Fruit fly (Drosophila melanogaster) whole organism, wandering third instar larva: Measurements from ENCODE around the gene Syx4.
A peak's percentile ranks its signal among the peaks of the same experiment; 100 is the strongest.

ENCODE experiments used
- CrebA ChIP-seq: fragments of 200-800 bp; sonication (Bioruptor generic); optimal IDR thresholded peaks from 2 replicates; lab custom pipeline; 2016; ENCODE audit warnings: missing biosample characterization, mild to moderate bottlenecking, missing genetic modification characterization, borderline replicate concordance
- HLH106 ChIP-seq: fragments of 200-800 bp; optimal IDR thresholded peaks from 3 replicates; lab custom pipeline; 2019; ENCODE audit warnings: missing biosample characterization, mild to moderate bottlenecking, missing genetic modification characterization, moderate library complexity
- Jra ChIP-seq: sonication (Bioruptor generic); optimal IDR thresholded peaks from 2 replicates; lab custom pipeline; 2016; ENCODE audit warnings: missing biosample characterization, missing genetic modification characterization
- Mio ChIP-seq: sonication (Bioruptor generic); optimal IDR thresholded peaks from 2 replicates; lab custom pipeline; 2016; ENCODE audit warnings: missing biosample characterization, missing genetic modification characterization
- Myc ChIP-seq: fragments of >200 bp; optimal IDR thresholded peaks from 2 replicates; lab custom pipeline; 2017
- OdsH ChIP-seq: fragments of 200-800 bp; sonication (Bioruptor generic); optimal IDR thresholded peaks from 2 replicates; lab custom pipeline; 2016; ENCODE audit warnings: missing biosample characterization, mild to moderate bottlenecking, missing genetic modification characterization
- brk ChIP-seq: fragments of 200-800 bp; sonication (Bioruptor generic); optimal IDR thresholded peaks from 2 replicates; lab custom pipeline; 2016; ENCODE audit warnings: missing biosample characterization, mild to moderate bottlenecking, missing genetic modification characterization
- lola ChIP-seq: fragments of >200 bp; optimal IDR thresholded peaks from 2 replicates; lab custom pipeline; 2017; ENCODE audit warnings: missing biosample characterization, missing genetic modification characterization
- pan ChIP-seq: fragments of >200 bp; optimal IDR thresholded peaks from 2 replicates; lab custom pipeline; 2017
- psq ChIP-seq: fragments of 200-800 bp; sonication (Bioruptor generic); optimal IDR thresholded peaks from 3 replicates; lab custom pipeline; 2017; ENCODE audit warnings: missing biosample characterization, mild to moderate bottlenecking, missing genetic modification characterization, moderate library complexity
- rgr ChIP-seq: fragments of 200-800 bp; sonication (Bioruptor generic); optimal IDR thresholded peaks from 3 replicates; lab custom pipeline; 2016; ENCODE audit warnings: missing biosample characterization, mild to moderate bottlenecking, missing genetic modification characterization
- sage ChIP-seq: fragments of 200-800 bp; sonication (Bioruptor generic); optimal IDR thresholded peaks from 2 replicates; lab custom pipeline; 2016; ENCODE audit warnings: missing biosample characterization, mild to moderate bottlenecking, missing genetic modification characterization
- usp ChIP-seq: fragments of >200 bp; optimal IDR thresholded peaks from 2 replicates; lab custom pipeline; 2017; ENCODE audit warnings: missing biosample characterization, missing genetic modification characterization

- no peak for TF ChIP-seq Myc (lab: Kevin White, UChicago)
- TF ChIP-seq pan (lab: Kevin White, UChicago) = no peak
- TF ChIP-seq usp (GFP tag; lab: Kevin White, UChicago) = no peak
- TF ChIP-seq psq (GFP tag; lab: Kevin White, UChicago) = no peak
- TF ChIP-seq Jra (GFP tag; lab: Kevin White, UChicago) = no peak
- TF ChIP-seq brk = no peak
- peak; percentile 14 for TF ChIP-seq HLH106
- TF ChIP-seq lola (GFP tag; lab: Kevin White, UChicago) = no peak
- no peak for TF ChIP-seq Mio (GFP tag; lab: Kevin White, UChicago)
- TF ChIP-seq rgr (GFP tag; lab: Kevin White, UChicago) = no peak
- no peak for TF ChIP-seq sage (GFP tag; lab: Kevin White, UChicago)
- TF ChIP-seq OdsH (GFP tag; lab: Kevin White, UChicago) = no peak
- TF ChIP-seq CrebA (GFP tag; lab: Kevin White, UChicago) = no peak
These were observed 29.1 kb downstream of the Syx4 start for dm6 chrX:2714730-2715129.
